Fruit fly (Drosophila melanogaster): Measurements from ENCODE around the gene bnb.

Gene bnb

dm6 chrX:18834399-18834798 lies 36.9 kb upstream of the bnb start (continued):
- TF ChIP-seq sd (tag; optimal IDR thresholded peaks at IDR 0.05) = no peak
- no peak for TF ChIP-seq Myb (GFP tag; optimal IDR thresholded peaks at IDR 0.05)
- TF ChIP-seq D (optimal IDR thresholded peaks at IDR 0.05) = no peak
- no peak for TF ChIP-seq D (GFP tag; optimal IDR thresholded peaks at IDR 0.05)
- TF ChIP-seq CG12236 (GFP tag; optimal IDR thresholded peaks at IDR 0.05) = no peak
- TF ChIP-seq Lim3 (GFP tag; IDR thresholded peaks at IDR 0.05) = no peak
- TF ChIP-seq Nf-YC (tag; optimal IDR thresholded peaks at IDR 0.05) = no peak
- TF ChIP-seq gro (GFP tag; optimal IDR thresholded peaks at IDR 0.05) = no peak
- peak; percentile 34 for TF ChIP-seq CG2678 (tag; optimal IDR thresholded peaks at IDR 0.05)
- no peak for TF ChIP-seq CG8290 (GFP tag; optimal IDR thresholded peaks at IDR 0.05)
- TF ChIP-seq CG8290 (tag; optimal IDR thresholded peaks at IDR 0.05) = no peak
- no peak for TF ChIP-seq inv (GFP tag; IDR thresholded peaks at IDR 0.05; ENCODE audit: partially characterized antibody)
- TF ChIP-seq da (GFP tag; optimal IDR thresholded peaks at IDR 0.05) = no peak
- peak; percentile 30; the same call in 1 of the 2 replicates for TF ChIP-seq Atf6 (GFP tag; IDR thresholded peaks at IDR 0.05)
- peak; percentile 23; the same call in 1 of the 4 replicates for TF ChIP-seq Gug (GFP tag; IDR thresholded peaks at IDR 0.05)
- TF ChIP-seq ranshi (GFP tag; IDR thresholded peaks at IDR 0.05) = peak; percentile 56; the same call in 1 of the 2 replicates
- peak; percentile 48; the same call in 1 of the 3 replicates for TF ChIP-seq CG11695 (GFP tag; IDR thresholded peaks at IDR 0.05)
- no peak for TF ChIP-seq Sox100B (GFP tag; optimal IDR thresholded peaks at IDR 0.05)
- no peak for TF ChIP-seq CG12391 (tag; optimal IDR thresholded peaks at IDR 0.05)
- TF ChIP-seq Hey (tag; optimal IDR thresholded peaks at IDR 0.05) = no peak
- TF ChIP-seq gsb-n (tag; optimal IDR thresholded peaks at IDR 0.05) = no peak
- TF ChIP-seq nmo (GFP tag; optimal IDR thresholded peaks at IDR 0.05) = peak; percentile 15
- no peak for TF ChIP-seq bab2 (GFP tag; optimal IDR thresholded peaks at IDR 0.05)
- no peak for TF ChIP-seq sc (optimal IDR thresholded peaks at IDR 0.05)
- no peak for TF ChIP-seq sc (GFP tag; optimal IDR thresholded peaks at IDR 0.05)
- no peak for TF ChIP-seq tio (GFP tag; optimal IDR thresholded peaks at IDR 0.05)
- no peak for TF ChIP-seq chinmo (GFP tag; IDR thresholded peaks at IDR 0.05; ENCODE audit: partially characterized antibody)
- TF ChIP-seq CG16815 (GFP tag; optimal IDR thresholded peaks at IDR 0.05) = no peak
- 0 out of 3 replicates have a peak, but pooled peaks have one; percentile 44 for TF ChIP-seq so (GFP tag; IDR thresholded peaks at IDR 0.05)
- no peak for TF ChIP-seq Dll (GFP tag; IDR thresholded peaks at IDR 0.05; ENCODE audit: partially characterized antibody)
- TF ChIP-seq CG6854 (GFP tag; optimal IDR thresholded peaks at IDR 0.05) = no peak
- TF ChIP-seq CG32772 (GFP tag; IDR thresholded peaks at IDR 0.05) = 0 out of 2 replicates have a peak, but pooled peaks have one; percentile 23
- TF ChIP-seq tap (tag; optimal IDR thresholded peaks at IDR 0.05) = no peak
- TF ChIP-seq Ada2b (GFP tag; IDR thresholded peaks at IDR 0.05) = peak; percentile 50; the same call in 1 of the 2 replicates
- TF ChIP-seq ash1 (GFP tag; optimal IDR thresholded peaks at IDR 0.05) = no peak
- no peak for TF ChIP-seq NfI (GFP tag; optimal IDR thresholded peaks at IDR 0.05)
- no peak for TF ChIP-seq pzg (GFP tag; optimal IDR thresholded peaks at IDR 0.05)
- no peak for TF ChIP-seq CG3838 (GFP tag; optimal IDR thresholded peaks at IDR 0.05)
- no peak for TF ChIP-seq E2f2 (GFP tag; IDR thresholded peaks at IDR 0.05)
- TF ChIP-seq Drgx (GFP tag; IDR thresholded peaks at IDR 0.05) = peak; percentile 49
- no peak for TF ChIP-seq odd (GFP tag; optimal IDR thresholded peaks at IDR 0.05)
- no peak for TF ChIP-seq abd-A (tag; optimal IDR thresholded peaks at IDR 0.05)
- no peak for TF ChIP-seq bigmax (GFP tag; optimal IDR thresholded peaks at IDR 0.05)
- no peak for TF ChIP-seq rib (GFP tag; IDR thresholded peaks at IDR 0.05)
- no peak for TF ChIP-seq Bteb2 (GFP tag; optimal IDR thresholded peaks at IDR 0.05)
- 0 out of 2 replicates have a peak, but pooled peaks have one; percentile 22 for TF ChIP-seq Rfx (GFP tag; IDR thresholded peaks at IDR 0.05)
- no peak for TF ChIP-seq CG17802 (tag; optimal IDR thresholded peaks at IDR 0.05)
- no peak for TF ChIP-seq Hmx (GFP tag; optimal IDR thresholded peaks at IDR 0.05)
- TF ChIP-seq mld (GFP tag; IDR thresholded peaks at IDR 0.05; ENCODE audit: partially characterized antibody) = no peak
- TF ChIP-seq kay (GFP tag; optimal IDR thresholded peaks at IDR 0.05) = no peak
- TF ChIP-seq CG4820 (GFP tag; optimal IDR thresholded peaks at IDR 0.05) = peak; percentile 19
- peak; percentile 32; the same call in 1 of the 2 replicates for TF ChIP-seq sisA (GFP tag; IDR thresholded peaks at IDR 0.05)
